Worm (Caenorhabditis elegans): ENCODE measurements around the gene srw-24.

Gene srw-24

ce11 chrV:15189567-15189966 is 34.2 kb upstream of the srw-24 start, which contains the start of gene cyn-3 (continued):
- TF ChIP-seq ztf-11 (tag; optimal IDR thresholded peaks at IDR 0.05) (no peak), ceh-82 (tag; optimal IDR thresholded peaks at IDR 0.05) (peak; percentile 38), zag-1 (tag; optimal IDR thresholded peaks at IDR 0.05) (peak; percentile 46), fos-1 (tag; optimal IDR thresholded peaks at IDR 0.05) (peak; percentile 76), Y55F3AM.14 (GFP tag; optimal IDR thresholded peaks at IDR 0.05) (no peak), gmeb-1 (tag; optimal IDR thresholded peaks at IDR 0.05) (peak; percentile 99), nhr-12 (tag; optimal IDR thresholded peaks at IDR 0.05) (no peak), nhr-23 (tag; optimal IDR thresholded peaks at IDR 0.05) (no peak), F13H6.1 (tag; optimal IDR thresholded peaks at IDR 0.05) (peak; percentile 85), blmp-1 (tag; optimal IDR thresholded peaks at IDR 0.05; ENCODE audit: insufficient read depth) (peak; percentile 78), lsy-2 (tag; optimal IDR thresholded peaks at IDR 0.05) (peak; percentile 82 to 93), lin-13 (GFP tag; optimal IDR thresholded peaks at IDR 0.05) (peak; percentile 93), sem-4 (tag; optimal IDR thresholded peaks at IDR 0.05) (peak; percentile 92), unc-62 (GFP tag; optimal IDR thresholded peaks at IDR 0.05) (no peak)

DNA sequence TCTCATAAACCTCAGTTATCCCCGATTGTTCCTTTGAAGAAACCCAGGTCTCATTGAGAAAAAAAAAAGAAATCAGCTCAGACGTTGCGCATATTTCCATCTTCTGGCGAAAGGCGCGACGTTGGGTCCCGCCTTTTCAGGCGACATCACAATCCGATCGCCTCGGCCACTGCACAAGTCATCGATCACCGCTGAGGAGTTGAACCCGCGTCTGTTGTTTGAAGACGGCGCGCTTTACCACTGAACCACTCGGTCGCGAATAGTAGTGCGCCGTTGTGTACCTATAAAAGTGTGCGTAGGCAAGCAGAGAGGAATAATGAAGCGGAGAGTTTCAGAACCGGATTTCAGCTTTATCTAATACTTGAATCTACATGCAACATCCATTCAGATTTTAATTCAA is 32.9 kb upstream of the srw-24 start, which contains the start of gene Y75B12B.11:
Y75B12B.11 (plus strand) TSS at position 394 of the 400 bp plus-strand sequence.
- TF ChIP-seq mab-5 (tag; optimal IDR thresholded peaks at IDR 0.05) = peak; percentile 2
- TF ChIP-seq mdl-1 (tag; optimal IDR thresholded peaks at IDR 0.05) = no peak
- TF ChIP-seq dmd-4 (tag; optimal IDR thresholded peaks at IDR 0.05) = no peak
- peak; percentile 88 for TF ChIP-seq nhr-129 (tag; optimal IDR thresholded peaks at IDR 0.05)
- TF ChIP-seq egl-27 (tag; optimal IDR thresholded peaks at IDR 0.05) = peak; percentile 56
- peak; percentile 70 for TF ChIP-seq ztf-4 (tag; optimal IDR thresholded peaks at IDR 0.05)
- TF ChIP-seq ztf-1 (GFP tag; conservative IDR thresholded peaks at IDR 0.05) = no peak
- peak; percentile 76 for TF ChIP-seq gmeb-1 (tag; optimal IDR thresholded peaks at IDR 0.05)
- no peak for TF ChIP-seq nhr-12 (tag; optimal IDR thresholded peaks at IDR 0.05)
- peak; percentile 75 for TF ChIP-seq sem-4 (tag; optimal IDR thresholded peaks at IDR 0.05)
- TF ChIP-seq fos-1 (tag; optimal IDR thresholded peaks at IDR 0.05) = peak; percentile 67
- peak; percentile 25 to 63 for TF ChIP-seq lsy-2 (tag; optimal IDR thresholded peaks at IDR 0.05)
- TF ChIP-seq nhr-23 (tag; optimal IDR thresholded peaks at IDR 0.05) = no peak
- TF ChIP-seq unc-39 (tag; optimal IDR thresholded peaks at IDR 0.05) = no peak
- no peak for TF ChIP-seq nhr-25 (tag; optimal IDR thresholded peaks at IDR 0.05)
- no peak for TF ChIP-seq skn-1 (tag; optimal IDR thresholded peaks at IDR 0.05)
- TF ChIP-seq nhr-11 (tag; optimal IDR thresholded peaks at IDR 0.05) = no peak
- TF ChIP-seq sma-9 (GFP tag; optimal IDR thresholded peaks at IDR 0.05) = peak; percentile 83
- no peak for TF ChIP-seq sma-9 (tag; optimal IDR thresholded peaks at IDR 0.05)
- TF ChIP-seq blmp-1 (tag; optimal IDR thresholded peaks at IDR 0.05; ENCODE audit: insufficient read depth) = peak; percentile 32
- no peak for TF ChIP-seq nhr-10 (tag; optimal IDR thresholded peaks at IDR 0.05)
- TF ChIP-seq ztf-11 (tag; optimal IDR thresholded peaks at IDR 0.05) = no peak
- no peak for TF ChIP-seq nhr-77 (tag; optimal IDR thresholded peaks at IDR 0.05)
- no peak for TF ChIP-seq alr-1 (tag; optimal IDR thresholded peaks at IDR 0.05)
- no peak for TF ChIP-seq elt-1 (tag; optimal IDR thresholded peaks at IDR 0.05)
- no peak for TF ChIP-seq lin-39 (tag; optimal IDR thresholded peaks at IDR 0.05)
- TF ChIP-seq Y55F3AM.14 (GFP tag; optimal IDR thresholded peaks at IDR 0.05) = peak; percentile 77
- no peak for TF ChIP-seq elt-3 (tag; optimal IDR thresholded peaks at IDR 0.05)
- peak; percentile 33 for TF ChIP-seq ceh-16 (tag; optimal IDR thresholded peaks at IDR 0.05)
- TF ChIP-seq F13H6.1 (tag; optimal IDR thresholded peaks at IDR 0.05) = peak; percentile 69
- TF ChIP-seq snpc-4 (tag; optimal IDR thresholded peaks at IDR 0.05) = peak; percentile 55
- peak; percentile 62 for TF ChIP-seq C34F6.9 (tag; optimal IDR thresholded peaks at IDR 0.05)
- no peak for TF ChIP-seq mbf-1 (tag; optimal IDR thresholded peaks at IDR 0.05)
- TF ChIP-seq peb-1 (tag; optimal IDR thresholded peaks at IDR 0.05) = no peak
- no peak for TF ChIP-seq nhr-237 (tag; optimal IDR thresholded peaks at IDR 0.05)
- TF ChIP-seq lin-11 (tag; optimal IDR thresholded peaks at IDR 0.05) = peak; percentile 66
- peak; percentile 81 for TF ChIP-seq nhr-21 (tag; optimal IDR thresholded peaks at IDR 0.05)
- TF ChIP-seq ceh-82 (tag; optimal IDR thresholded peaks at IDR 0.05) = no peak
- TF ChIP-seq zag-1 (tag; optimal IDR thresholded peaks at IDR 0.05) = no peak
- no peak for TF ChIP-seq unc-62 (GFP tag; optimal IDR thresholded peaks at IDR 0.05)
- no peak for TF ChIP-seq ZK546.5 (tag; optimal IDR thresholded peaks at IDR 0.05)
- peak; percentile 89 for TF ChIP-seq ama-1 (optimal IDR thresholded peaks at IDR 0.05)
- TF ChIP-seq R02D3.7 (tag; optimal IDR thresholded peaks at IDR 0.05) = no peak
- TF ChIP-seq nhr-6 (tag; optimal IDR thresholded peaks at IDR 0.05) = no peak
- TF ChIP-seq unc-55 (GFP tag; optimal IDR thresholded peaks at IDR 0.05) = peak; percentile 73
- TF ChIP-seq crh-2 (tag; optimal IDR thresholded peaks at IDR 0.05) = peak; percentile 82
- TF ChIP-seq aly-2 (tag; optimal IDR thresholded peaks at IDR 0.05) = no peak
- peak; percentile 80 for TF ChIP-seq sma-3 (GFP tag; optimal IDR thresholded peaks at IDR 0.05)
- TF ChIP-seq lin-13 (GFP tag; optimal IDR thresholded peaks at IDR 0.05) = peak; percentile 76

Data from whole organism, L2 larva.